Comparison of ENCODE assay signal across 2 worm cellular contexts in genomic region chrIV:15983920-15984631, ce11.
TF ChIP-seq lines count a peak whose summit lies in the region.

Gene Y105C5B.19 (minus strand): TSS chrIV:15983970.

TF ChIP-seq in whole organism, L1 larva, 84 proteins besides CTCF, POLR2A, EP300 and RAD21 (continued from another document):
- no peak for TF ChIP-seq jun-1 (tag; optimal IDR thresholded peaks at IDR 0.05; lab: Kevin White, UChicago)
- TF ChIP-seq xbp-1 (tag; optimal IDR thresholded peaks at IDR 0.05; lab: Kevin White, UChicago), result peak; percentile 8
- TF ChIP-seq mdl-1 (tag; optimal IDR thresholded peaks at IDR 0.05; lab: Kevin White, UChicago), result peak in 1 of 2 experiments; percentile 11

TF ChIP-seq in whole organism, L3 larva, 47 proteins besides CTCF, POLR2A, EP300 and RAD21 (continued from another document):
- TF ChIP-seq ceh-9 (tag; optimal IDR thresholded peaks at IDR 0.05; lab: Kevin White, UChicago), result no peak
- no peak for TF ChIP-seq elt-1 (tag; optimal IDR thresholded peaks at IDR 0.05; lab: Kevin White, UChicago)
- no peak for TF ChIP-seq R02D3.7 (tag; optimal IDR thresholded peaks at IDR 0.05; lab: Kevin White, UChicago)
- no peak for TF ChIP-seq eor-1 (tag; optimal IDR thresholded peaks at IDR 0.05; lab: Kevin White, UChicago)
- TF ChIP-seq mdl-1 (tag; optimal IDR thresholded peaks at IDR 0.05; lab: Kevin White, UChicago), result no peak
- TF ChIP-seq zag-1 (tag; optimal IDR thresholded peaks at IDR 0.05; lab: Kevin White, UChicago), result no peak
- TF ChIP-seq aly-2 (tag; optimal IDR thresholded peaks at IDR 0.05; lab: Kevin White, UChicago), result no peak
- TF ChIP-seq nhr-76 (tag; optimal IDR thresholded peaks at IDR 0.05; lab: Kevin White, UChicago), result no peak
- peak; percentile 86 for TF ChIP-seq hmg-11 (tag; optimal IDR thresholded peaks at IDR 0.05; lab: Kevin White, UChicago)
- TF ChIP-seq nfya-1 (tag; optimal IDR thresholded peaks at IDR 0.05; lab: Kevin White, UChicago; ENCODE audit: insufficient read depth), result peak; percentile 62
- no peak for TF ChIP-seq jun-1 (tag; optimal IDR thresholded peaks at IDR 0.05; lab: Kevin White, UChicago)
- no peak for TF ChIP-seq nhr-28 (tag; optimal IDR thresholded peaks at IDR 0.05; lab: Kevin White, UChicago)
- no peak for TF ChIP-seq tbx-2 (tag; optimal IDR thresholded peaks at IDR 0.05; lab: Kevin White, UChicago)
- TF ChIP-seq nhr-11 (tag; optimal IDR thresholded peaks at IDR 0.05; lab: Kevin White, UChicago), result no peak
- TF ChIP-seq egl-27 (tag; optimal IDR thresholded peaks at IDR 0.05; lab: Kevin White, UChicago), result no peak
- no peak for TF ChIP-seq fkh-2 (tag; optimal IDR thresholded peaks at IDR 0.05; lab: Kevin White, UChicago)
- no peak for TF ChIP-seq ztf-4 (tag; optimal IDR thresholded peaks at IDR 0.05; lab: Kevin White, UChicago)
- no peak for TF ChIP-seq mml-1 (tag; optimal IDR thresholded peaks at IDR 0.05; lab: Kevin White, UChicago)
- TF ChIP-seq ceh-28 (tag; optimal IDR thresholded peaks at IDR 0.05; lab: Kevin White, UChicago), result peak; percentile 52
- TF ChIP-seq lin-15B (tag; optimal IDR thresholded peaks at IDR 0.05; lab: Kevin White, UChicago), result peak; percentile 1
- no peak for TF ChIP-seq nhr-77 (tag; optimal IDR thresholded peaks at IDR 0.05; lab: Kevin White, UChicago)
- TF ChIP-seq lsy-12 (tag; optimal IDR thresholded peaks at IDR 0.05; lab: Kevin White, UChicago), result no peak
- TF ChIP-seq nhr-67 (tag; optimal IDR thresholded peaks at IDR 0.05; lab: Kevin White, UChicago), result no peak
- peak; percentile 46 for TF ChIP-seq lin-39 (tag; optimal IDR thresholded peaks at IDR 0.05; lab: Kevin White, UChicago)
- TF ChIP-seq ama-1 (optimal IDR thresholded peaks at IDR 0.05; lab: Kevin White, UChicago), result no peak
